Fruit fly (Drosophila melanogaster) whole organism, embryonic: ENCODE measurements around the gene CG14618.
A peak's percentile ranks its signal among the peaks of the same experiment; 100 is the strongest.

ENCODE experiments used
- Abd-B ChIP-seq: fragments of 200-800 bp; sonication (Bioruptor generic); optimal IDR thresholded peaks from 2 replicates; lab custom pipeline; 2018; ENCODE audit warnings: missing biosample characterization, mild to moderate bottlenecking, missing genetic modification characterization, moderate library complexity
- Aef1 ChIP-seq: fragments of 200-800 bp; sonication (Bioruptor generic); IDR thresholded peaks from 3 replicates; pipeline ENCODE4 v1.3.6; 2022; ENCODE audit warnings: missing biosample characterization, missing genetic modification characterization
- Atf3 ChIP-seq: fragments of 200-800 bp; sonication (Bioruptor generic); optimal IDR thresholded peaks from 3 replicates; lab custom pipeline; 2016; ENCODE audit warnings: missing biosample characterization, missing genetic modification characterization
- CG10267 ChIP-seq: fragments of 200-800 bp; sonication (Bioruptor generic); optimal IDR thresholded peaks from 2 replicates; lab custom pipeline; 2018; ENCODE audit warnings: missing biosample characterization, mild to moderate bottlenecking, missing genetic modification characterization, moderate library complexity
- CG11456 ChIP-seq: fragments of 200-800 bp; sonication (Bioruptor generic); IDR thresholded peaks from 3 replicates; pipeline ENCODE4 v1.3.6; 2022; ENCODE audit warnings: missing biosample characterization, missing genetic modification characterization
- CG12659 ChIP-seq: fragments of 200-800 bp; sonication (Bioruptor generic); optimal IDR thresholded peaks from 3 replicates; lab custom pipeline; 2017; ENCODE audit warnings: mild to moderate bottlenecking, missing biosample characterization, missing genetic modification reagents, missing genetic modification characterization
- CG14014 ChIP-seq: fragments of 200-800 bp; sonication (Bioruptor generic); IDR thresholded peaks from 2 replicates; pipeline ENCODE4 v1.3.6; 2022; ENCODE audit warnings: missing biosample characterization, missing genetic modification characterization
- CG1647 ChIP-seq: fragments of 200-800 bp; sonication (Bioruptor generic); optimal IDR thresholded peaks from 3 replicates; lab custom pipeline; 2016; ENCODE audit warnings: missing biosample characterization, missing genetic modification characterization
- CG16813 ChIP-seq: fragments of 200-800 bp; sonication (Bioruptor generic); IDR thresholded peaks from 3 replicates; pipeline ENCODE4 v1.3.6; 2022; ENCODE audit warnings: missing biosample characterization, missing genetic modification characterization; ENCODE audit not compliant: partially characterized antibody
- CG17359 ChIP-seq: fragments of 200-800 bp; sonication (Bioruptor generic); optimal IDR thresholded peaks from 3 replicates; lab custom pipeline; 2018; ENCODE audit warnings: missing biosample characterization, mild to moderate bottlenecking, missing genetic modification characterization, moderate library complexity
- CG17912 ChIP-seq: fragments of 200-800 bp; sonication (Bioruptor generic); optimal IDR thresholded peaks from 2 replicates; lab custom pipeline; 2018; ENCODE audit warnings: missing biosample characterization, mild to moderate bottlenecking, missing genetic modification characterization
- CG2199 ChIP-seq: fragments of 200-800 bp; sonication (Bioruptor generic); IDR thresholded peaks from 3 replicates; pipeline ENCODE4 v1.3.6; 2022; ENCODE audit warnings: missing biosample characterization, missing genetic modification characterization
- CG4424 ChIP-seq: fragments of 200-800 bp; sonication (Bioruptor generic); optimal IDR thresholded peaks from 3 replicates; lab custom pipeline; 2016; ENCODE audit warnings: missing biosample characterization, missing genetic modification characterization
- CG5245 ChIP-seq: fragments of 200-800 bp; sonication (Bioruptor generic); optimal IDR thresholded peaks from 3 replicates; lab custom pipeline; 2016; ENCODE audit warnings: missing biosample characterization, missing genetic modification characterization
- CG6689 ChIP-seq: fragments of 200-800 bp; sonication (Bioruptor generic); IDR thresholded peaks from 2 replicates; pipeline ENCODE4 v1.3.6; 2022; ENCODE audit warnings: missing biosample characterization, missing genetic modification characterization
- CG6791 ChIP-seq: fragments of 200-800 bp; sonication (Bioruptor generic); IDR thresholded peaks from 3 replicates; pipeline ENCODE4 v1.3.6; 2022; ENCODE audit warnings: missing biosample characterization, missing genetic modification characterization; ENCODE audit not compliant: partially characterized antibody
- Dbx ChIP-seq: fragments of 200-800 bp; sonication (Bioruptor generic); IDR thresholded peaks from 3 replicates; pipeline ENCODE4 v1.3.6; 2022; ENCODE audit warnings: missing biosample characterization, missing genetic modification characterization
- ERR ChIP-seq: fragments of 200-800 bp; sonication (Bioruptor generic); optimal IDR thresholded peaks from 2 replicates; lab custom pipeline; 2016; ENCODE audit warnings: missing biosample characterization, missing genetic modification characterization
- H15 ChIP-seq: fragments of 200-800 bp; sonication (Bioruptor generic); IDR thresholded peaks from 3 replicates; pipeline ENCODE4 v1.3.6; 2022; ENCODE audit warnings: missing biosample characterization, missing genetic modification characterization
- HmgD ChIP-seq: fragments of 200-800 bp; sonication (Bioruptor generic); optimal IDR thresholded peaks from 3 replicates; lab custom pipeline; 2016; ENCODE audit warnings: missing biosample characterization, missing genetic modification characterization
- Med ChIP-seq: fragments of 200-800 bp; sonication (Bioruptor generic); peaks from one replicate; lab custom pipeline; 2016; ENCODE audit warnings: missing biosample characterization, missing genetic modification characterization, mild to moderate bottlenecking, inconsistent platforms, moderate library complexity
- Nf-YA ChIP-seq: fragments of 200-800 bp; sonication (Bioruptor generic); IDR thresholded peaks from 2 replicates; pipeline ENCODE4 v1.3.6; 2022; ENCODE audit warnings: missing biosample characterization, missing genetic modification characterization
- Nf-YC ChIP-seq: fragments of 200-800 bp; optimal IDR thresholded peaks from 3 replicates; lab custom pipeline; 2019; ENCODE audit warnings: missing biosample characterization, mild to moderate bottlenecking, missing genetic modification characterization, moderate library complexity
- Pdp1 ChIP-seq, 2 experiments: fragments of 200-800 bp; sonication (Bioruptor generic); optimal IDR thresholded peaks; 3 replicates each; lab custom pipeline; 2016; ENCODE audit warnings: missing biosample characterization in 2 of 2, missing genetic modification characterization in 2 of 2, mild to moderate bottlenecking in 1 of 2, moderate library complexity in 1 of 2
- Sry-β ChIP-seq: fragments of 200-800 bp; sonication (Bioruptor generic); optimal IDR thresholded peaks from 2 replicates; lab custom pipeline; 2018; ENCODE audit warnings: missing biosample characterization, mild to moderate bottlenecking, missing genetic modification characterization, moderate library complexity
- Stat92E ChIP-seq, 3 experiments: fragments of >200 bp in 2 of 3; fragments of 200-800 bp in 1 of 3; sonication (Bioruptor generic) in 1 of 3; optimal IDR thresholded peaks; 2 replicates each; lab custom pipeline; 2017 to 2019; ENCODE audit warnings: missing biosample characterization in 3 of 3, missing genetic modification characterization in 3 of 3, mild to moderate bottlenecking in 1 of 3, moderate library complexity in 1 of 3
- Vsx1 ChIP-seq: fragments of 200-800 bp; sonication (Bioruptor generic); optimal IDR thresholded peaks from 2 replicates; lab custom pipeline; 2017; ENCODE audit warnings: missing biosample characterization, mild to moderate bottlenecking, missing genetic modification characterization, missing genetic modification reagents
- bsh ChIP-seq, 2 experiments: fragments of 200-800 bp; sonication (Bioruptor generic); optimal IDR thresholded peaks; 2 replicates each; lab custom pipeline; 2017 to 2018; ENCODE audit warnings: mild to moderate bottlenecking in 2 of 2, missing biosample characterization in 2 of 2, missing genetic modification characterization in 2 of 2, moderate library complexity in 1 of 2
- cato ChIP-seq: fragments of 200-800 bp; sonication (Bioruptor generic); optimal IDR thresholded peaks from 2 replicates; lab custom pipeline; 2016; ENCODE audit warnings: missing biosample characterization, missing genetic modification characterization, borderline replicate concordance
- crol ChIP-seq: fragments of 200-800 bp; sonication (Bioruptor generic); IDR thresholded peaks from 2 replicates; pipeline ENCODE4 v1.3.6; 2022; ENCODE audit warnings: missing biosample characterization, missing genetic modification characterization
- crp ChIP-seq, 2 experiments: fragments of 200-800 bp; sonication (Bioruptor generic); optimal IDR thresholded peaks; 2 replicates in 1 of 2; 3 replicates in 1 of 2; lab custom pipeline; 2017; ENCODE audit warnings: missing biosample characterization in 2 of 2, missing genetic modification characterization in 2 of 2, mild to moderate bottlenecking in 1 of 2, moderate library complexity in 1 of 2
- eve ChIP-seq, 2 experiments: fragments of >200 bp; optimal IDR thresholded peaks; 2 replicates each; lab custom pipeline; 2017; ENCODE audit warnings: missing biosample characterization in 2 of 2, missing genetic modification characterization in 2 of 2
- fd102C ChIP-seq: fragments of 200-800 bp; sonication (Bioruptor generic); optimal IDR thresholded peaks from 2 replicates; lab custom pipeline; 2018; ENCODE audit warnings: missing biosample characterization, mild to moderate bottlenecking, missing genetic modification characterization, moderate library complexity
- fd3F ChIP-seq: fragments of 200-800 bp; sonication (Bioruptor generic); optimal IDR thresholded peaks from 2 replicates; lab custom pipeline; 2018; ENCODE audit warnings: missing biosample characterization, mild to moderate bottlenecking, missing genetic modification characterization, moderate library complexity
- hbn ChIP-seq: fragments of 200-800 bp; sonication (Bioruptor generic); IDR thresholded peaks from 2 replicates; pipeline ENCODE4 v1.3.6; 2022; ENCODE audit warnings: missing biosample characterization, missing genetic modification characterization; ENCODE audit not compliant: partially characterized antibody
- kah ChIP-seq: fragments of 200-800 bp; sonication (Bioruptor generic); optimal IDR thresholded peaks from 2 replicates; lab custom pipeline; 2018; ENCODE audit warnings: missing biosample characterization, mild to moderate bottlenecking, missing genetic modification characterization
- luna ChIP-seq: fragments of 200-800 bp; sonication (Bioruptor generic); optimal IDR thresholded peaks from 2 replicates; lab custom pipeline; 2016; ENCODE audit warnings: missing biosample characterization, missing genetic modification characterization
- mam ChIP-seq: fragments of 200-800 bp; sonication (Bioruptor generic); optimal IDR thresholded peaks from 3 replicates; lab custom pipeline; 2016; ENCODE audit warnings: missing biosample characterization, missing genetic modification characterization
- mirr ChIP-seq: fragments of 200-800 bp; sonication (Bioruptor generic); optimal IDR thresholded peaks from 3 replicates; lab custom pipeline; 2018; ENCODE audit warnings: missing biosample characterization, mild to moderate bottlenecking, missing genetic modification characterization
- peb ChIP-seq: fragments of 200-800 bp; sonication (Bioruptor generic); IDR thresholded peaks from 2 replicates; pipeline ENCODE4 v1.3.6; 2022; ENCODE audit warnings: missing biosample characterization, missing genetic modification characterization
- pzg ChIP-seq: fragments of 200-800 bp; sonication (Bioruptor generic); optimal IDR thresholded peaks from 3 replicates; lab custom pipeline; 2018; ENCODE audit warnings: missing biosample characterization, mild to moderate bottlenecking, missing genetic modification characterization, moderate library complexity
- ro ChIP-seq: fragments of 200-800 bp; sonication (Bioruptor generic); IDR thresholded peaks from 2 replicates; pipeline ENCODE4 v1.3.6; 2022; ENCODE audit warnings: missing biosample characterization, missing genetic modification characterization
- sens ChIP-seq: fragments of 200-800 bp; sonication (Bioruptor generic); peaks from one replicate; lab custom pipeline; 2016; ENCODE audit warnings: missing biosample characterization, missing genetic modification characterization
- stwl ChIP-seq: fragments of 200-800 bp; sonication (Bioruptor generic); optimal IDR thresholded peaks from 3 replicates; lab custom pipeline; 2018; ENCODE audit warnings: missing biosample characterization, mild to moderate bottlenecking, missing genetic modification characterization, moderate library complexity
- sug ChIP-seq: fragments of 200-800 bp; optimal IDR thresholded peaks from 2 replicates; lab custom pipeline; 2019; ENCODE audit warnings: missing biosample characterization, mild to moderate bottlenecking, missing genetic modification characterization, moderate library complexity
- trh ChIP-seq: fragments of 200-800 bp; sonication (Bioruptor generic); optimal IDR thresholded peaks from 2 replicates; lab custom pipeline; 2016; ENCODE audit warnings: missing biosample characterization, missing genetic modification characterization
- ttk ChIP-seq: fragments of 200-800 bp; sonication (Bioruptor generic); IDR thresholded peaks from 2 replicates; pipeline ENCODE4 v2.1.2; 2022; ENCODE audit warnings: missing biosample characterization, missing genetic modification characterization
- wdn ChIP-seq: fragments of 200-800 bp; sonication (Bioruptor generic); IDR thresholded peaks from 2 replicates; pipeline ENCODE4 v1.3.6; 2022; ENCODE audit warnings: missing biosample characterization, missing genetic modification characterization
- zf30C ChIP-seq: fragments of 200-800 bp; sonication (Bioruptor generic); optimal IDR thresholded peaks from 3 replicates; lab custom pipeline; 2018; ENCODE audit warnings: missing biosample characterization, mild to moderate bottlenecking, missing genetic modification characterization

Gene CG14618

DNA sequence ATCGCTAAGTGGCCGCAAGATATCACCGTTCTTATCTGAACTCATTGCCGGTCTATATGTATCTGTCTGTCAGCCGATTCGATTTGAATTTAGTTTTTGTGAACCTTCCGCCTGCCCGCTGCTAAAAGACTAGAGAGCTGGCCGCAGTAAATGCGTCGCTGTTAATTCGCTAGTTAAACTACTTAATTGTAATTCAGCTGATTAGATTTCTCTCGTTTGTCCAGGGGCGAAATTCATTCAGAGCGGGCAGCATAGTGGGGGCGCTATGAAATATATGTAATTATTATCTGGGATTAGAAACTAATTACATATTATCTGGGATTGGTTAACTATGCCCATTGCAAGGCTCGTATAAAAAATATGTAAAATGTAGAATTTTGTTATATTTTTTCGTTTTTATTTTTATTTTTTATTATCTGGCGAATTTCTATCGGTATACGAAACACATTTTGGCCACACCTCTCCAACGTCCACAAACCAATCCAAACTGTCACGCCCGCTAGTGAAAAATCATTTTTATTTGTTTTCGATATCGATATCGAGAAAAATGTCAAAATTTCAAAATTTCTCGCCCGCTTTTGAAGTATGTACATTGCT, 24.2 kb upstream of the CG14618 start, which contains the start of the genes CG14615 and tilB (continued):
- no peak for TF ChIP-seq crp (GFP tag; optimal IDR thresholded peaks at IDR 0.05; lab: Kevin White, UChicago)
- no peak for TF ChIP-seq pzg
- TF ChIP-seq CG11456 (GFP tag; lab: Robert Waterston, UW): 0 out of 3 replicates have a peak, but pooled peaks have one; percentile 15
- peak; percentile 30; the same call in 1 of the 2 replicates for TF ChIP-seq CG14014 (GFP tag; lab: Robert Waterston, UW)
- peak; percentile 49 for TF ChIP-seq sug (tag; lab: Kevin White, UChicago)
- no peak for TF ChIP-seq hbn (GFP tag; lab: Robert Waterston, UW)
- no peak for TF ChIP-seq peb (GFP tag; lab: Robert Waterston, UW)
- TF ChIP-seq eve (GFP tag; optimal IDR thresholded peaks at IDR 0.05; lab: Kevin White, UChicago): no peak
- TF ChIP-seq CG16813: peak; percentile 43; the same call in 1 of the 3 replicates
- TF ChIP-seq CG12659 (GFP tag; lab: Kevin White, UChicago): peak; percentile 16
- 0 out of 3 replicates have a peak, but pooled peaks have one; percentile 22 for TF ChIP-seq Aef1 (GFP tag; lab: Robert Waterston, UW)
- TF ChIP-seq zf30C (GFP tag; lab: Kevin White, UChicago): no peak
- TF ChIP-seq ttk (GFP tag; lab: Robert Waterston, UW): no peak
- TF ChIP-seq CG6791 (GFP tag; lab: Robert Waterston, UW): no peak
- no peak for TF ChIP-seq Abd-B
- 0 out of 3 replicates have a peak, but pooled peaks have one; percentile 17 for TF ChIP-seq Dbx (GFP tag; lab: Robert Waterston, UW)
- TF ChIP-seq H15: no peak
- no peak for TF ChIP-seq Vsx1 (GFP tag; lab: Kevin White, UChicago)
- TF ChIP-seq CG5245: no peak
- no peak for TF ChIP-seq wdn (GFP tag; lab: Robert Waterston, UW)
- no peak for TF ChIP-seq Stat92E (GFP tag; optimal IDR thresholded peaks at IDR 0.05; lab: Kevin White, UChicago)
- no peak for TF ChIP-seq CG10267
- TF ChIP-seq Nf-YA (GFP tag; lab: Robert Waterston, UW): no peak
- TF ChIP-seq kah (GFP tag; lab: Kevin White, UChicago): no peak
- TF ChIP-seq bsh (GFP tag; optimal IDR thresholded peaks at IDR 0.05; lab: Kevin White, UChicago): no peak
- no peak for TF ChIP-seq luna (GFP tag; lab: Kevin White, UChicago)
- TF ChIP-seq CG4424 (GFP tag; lab: Kevin White, UChicago): no peak
- peak; percentile 89 for TF ChIP-seq mirr (GFP tag; lab: Kevin White, UChicago)
- TF ChIP-seq crol (GFP tag; lab: Robert Waterston, UW): no peak
- peak in 1 of 2 experiments; percentile 21 for TF ChIP-seq Pdp1 (GFP tag; optimal IDR thresholded peaks at IDR 0.05; lab: Kevin White, UChicago)
- TF ChIP-seq trh (GFP tag; lab: Kevin White, UChicago): no peak
- no peak for TF ChIP-seq stwl (tag; lab: Kevin White, UChicago)
- no peak for TF ChIP-seq ro (GFP tag; lab: Robert Waterston, UW)
- TF ChIP-seq Atf3 (GFP tag; lab: Kevin White, UChicago): no peak
- no peak for TF ChIP-seq cato
- TF ChIP-seq Med (GFP tag; lab: Kevin White, UChicago): peak; percentile 87
- TF ChIP-seq sens (GFP tag; lab: Kevin White, UChicago): peak; percentile 75
- no peak for TF ChIP-seq CG17359 (tag; lab: Kevin White, UChicago)
- no peak for TF ChIP-seq fd102C
- peak; percentile 8 for TF ChIP-seq fd3F
- no peak for TF ChIP-seq Sry-β (GFP tag; lab: Kevin White, UChicago)
- no peak for TF ChIP-seq ERR (GFP tag; lab: Kevin White, UChicago)
- TF ChIP-seq CG17912 (GFP tag; lab: Kevin White, UChicago): no peak
- TF ChIP-seq mam (GFP tag; lab: Kevin White, UChicago): peak; percentile 43
- TF ChIP-seq CG6689 (GFP tag; lab: Robert Waterston, UW): no peak
- peak; percentile 20 for TF ChIP-seq Nf-YC (tag; lab: Kevin White, UChicago)
- TF ChIP-seq HmgD (GFP tag; lab: Kevin White, UChicago): no peak
- peak; percentile 39 for TF ChIP-seq CG1647 (GFP tag; lab: Kevin White, UChicago)
- TF ChIP-seq CG2199 (GFP tag; lab: Robert Waterston, UW): no peak
